Fruit fly (Drosophila melanogaster): Measurements from ENCODE around the gene Jhbp12.

Jhbp12 gene

dm6 chr3R:24573094-24573732 is 48.6 kb downstream of the Jhbp12 start:
- TF ChIP-seq CG14655 (GFP tag; optimal IDR thresholded peaks at IDR 0.05), result no peak
- TF ChIP-seq CG8159 (tag; optimal IDR thresholded peaks at IDR 0.05), result no peak
- no peak for TF ChIP-seq CG34367 (tag; optimal IDR thresholded peaks at IDR 0.05)
- TF ChIP-seq CG12605 (GFP tag; IDR thresholded peaks at IDR 0.05), result no peak
- no peak for TF ChIP-seq D1 (tag; optimal IDR thresholded peaks at IDR 0.05)
- TF ChIP-seq gl (tag; optimal IDR thresholded peaks at IDR 0.05), result no peak
- no peak for TF ChIP-seq Pif1B (GFP tag; optimal IDR thresholded peaks at IDR 0.05)
- TF ChIP-seq Pif1A (GFP tag; optimal IDR thresholded peaks at IDR 0.05), result no peak
- no peak for TF ChIP-seq CG10348 (GFP tag; IDR thresholded peaks at IDR 0.05)
- no peak for TF ChIP-seq CG32121 (GFP tag; IDR thresholded peaks at IDR 0.05)
- TF ChIP-seq Snoo (tag; optimal IDR thresholded peaks at IDR 0.05), result no peak
- no peak for TF ChIP-seq CG15710 (tag; optimal IDR thresholded peaks at IDR 0.05)
- no peak for TF ChIP-seq CG8301 (tag; optimal IDR thresholded peaks at IDR 0.05)

- TF ChIP-seq CG8159 (tag; optimal IDR thresholded peaks at IDR 0.05) (peak; percentile 83), rn (GFP tag; IDR thresholded peaks at IDR 0.05) (no peak), CG12605 (GFP tag; IDR thresholded peaks at IDR 0.05) (no peak), CG4496 (GFP tag; IDR thresholded peaks at IDR 0.05) (no peak), CG34367 (tag; optimal IDR thresholded peaks at IDR 0.05) (peak; percentile 33), CG9948 (tag; optimal IDR thresholded peaks at IDR 0.05) (peak; percentile 67), CG32121 (GFP tag; IDR thresholded peaks at IDR 0.05) (no peak), CG17806 (tag; optimal IDR thresholded peaks at IDR 0.05) (peak; percentile 40), CG13204 (GFP tag; optimal IDR thresholded peaks at IDR 0.05) (no peak), Pif1A (GFP tag; optimal IDR thresholded peaks at IDR 0.05) (no peak), Snoo (tag; optimal IDR thresholded peaks at IDR 0.05) (peak; percentile 27), fd96Ca (GFP tag; IDR thresholded peaks at IDR 0.05) (no peak), CG15710 (tag; optimal IDR thresholded peaks at IDR 0.05) (peak; percentile 70), D1 (tag; optimal IDR thresholded peaks at IDR 0.05) (peak; percentile 35), CG10348 (GFP tag; IDR thresholded peaks at IDR 0.05) (no peak), gl (tag; optimal IDR thresholded peaks at IDR 0.05) (no peak), CG14655 (GFP tag; optimal IDR thresholded peaks at IDR 0.05) (peak; percentile 17), EcR (GFP tag; optimal IDR thresholded peaks at IDR 0.05) (no peak), CG8301 (tag; optimal IDR thresholded peaks at IDR 0.05) (peak; percentile 9), Pif1B (GFP tag; optimal IDR thresholded peaks at IDR 0.05) (no peak), Ets98B (GFP tag; IDR thresholded peaks at IDR 0.05) (no peak)
Measured at dm6 chr3R:24574123-24574522, 49.5 kb downstream of the Jhbp12 start.

dm6 chr3R:24575109-24575508 is 50.5 kb downstream of the Jhbp12 start:
- TF ChIP-seq CG17806 (tag; optimal IDR thresholded peaks at IDR 0.05) (no peak), Ets98B (GFP tag; IDR thresholded peaks at IDR 0.05) (no peak), CG34367 (tag; optimal IDR thresholded peaks at IDR 0.05) (no peak), CG15710 (tag; optimal IDR thresholded peaks at IDR 0.05) (no peak), CG4496 (GFP tag; IDR thresholded peaks at IDR 0.05) (no peak), rn (GFP tag; IDR thresholded peaks at IDR 0.05) (no peak)

- TF ChIP-seq CG15710 (tag; optimal IDR thresholded peaks at IDR 0.05) (no peak), CG14655 (GFP tag; optimal IDR thresholded peaks at IDR 0.05) (no peak), EcR (GFP tag; optimal IDR thresholded peaks at IDR 0.05) (no peak), CG12605 (GFP tag; IDR thresholded peaks at IDR 0.05) (no peak), CG8301 (tag; optimal IDR thresholded peaks at IDR 0.05) (no peak), D1 (tag; optimal IDR thresholded peaks at IDR 0.05) (no peak), Pif1A (GFP tag; optimal IDR thresholded peaks at IDR 0.05) (no peak), CG34367 (tag; optimal IDR thresholded peaks at IDR 0.05) (no peak), CG9948 (tag; optimal IDR thresholded peaks at IDR 0.05) (no peak), fd96Ca (GFP tag; IDR thresholded peaks at IDR 0.05) (no peak), CG13204 (GFP tag; optimal IDR thresholded peaks at IDR 0.05) (no peak)
Measured at dm6 chr3R:24575787-24576413, 51.3 kb downstream of the Jhbp12 start.

All from whole organism, pupa.